Worm (Caenorhabditis elegans) whole organism, L4/young adult: ENCODE results near the gene col-114.

Experiments
- W03F9.2 ChIP-seq: fragments of 150-350 bp; optimal IDR thresholded peaks from 2 replicates; lab custom pipeline; 2014; ENCODE audit warnings: missing biosample characterization, missing genetic modification characterization
- dao-5 ChIP-seq: sonication (generic microtip); optimal IDR thresholded peaks from 2 replicates; lab custom pipeline; 2016; ENCODE audit warnings: missing genotype, missing genetic modification characterization, moderate library complexity, missing compliant biosample characterization
- him-1 ChIP-seq: sonication (generic microtip); optimal IDR thresholded peaks from 2 replicates; lab custom pipeline; 2016; ENCODE audit warnings: missing genotype, missing genetic modification reagents, missing genetic modification characterization, missing compliant biosample characterization

DNA sequence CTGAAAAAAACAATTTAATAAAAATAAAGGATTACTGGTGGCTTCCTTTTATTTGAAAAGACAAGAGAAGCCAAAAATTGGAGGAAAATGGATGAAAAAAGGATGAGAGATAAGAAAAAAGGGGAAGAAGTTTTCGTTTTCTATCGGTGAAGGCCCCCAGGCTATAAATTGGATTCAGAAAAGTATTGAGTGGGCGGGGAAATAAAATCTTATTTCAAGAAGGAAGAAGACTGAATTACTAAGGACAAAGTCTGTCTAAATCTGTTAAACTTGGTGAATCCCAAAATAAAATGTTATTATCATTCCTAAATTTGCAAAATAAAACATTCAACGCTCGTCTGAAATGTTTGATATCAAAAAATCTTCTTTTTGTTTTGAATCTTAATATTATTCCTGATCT is 24.4 kb downstream of the col-114 start:
- TF ChIP-seq W03F9.2 (tag; lab: Kevin White, UChicago) (no peak), him-1 (tag; lab: Kevin White, UChicago) (no peak), dao-5 (tag; lab: Kevin White, UChicago) (no peak)
